Fruit fly (Drosophila melanogaster) whole organism, embryonic: ENCODE measurements around the gene UGP.

ENCODE experiments used
- BtbVII ChIP-seq: fragments of 200-800 bp; sonication (Bioruptor generic); optimal IDR thresholded peaks from 3 replicates; lab custom pipeline; 2017; ENCODE audit warnings: missing biosample characterization, mild to moderate bottlenecking, missing genetic modification characterization
- CG10274 ChIP-seq: fragments of 200-800 bp; sonication (Bioruptor generic); optimal IDR thresholded peaks from 3 replicates; lab custom pipeline; 2017; ENCODE audit warnings: missing biosample characterization, mild to moderate bottlenecking, missing genetic modification characterization
- CG11695 ChIP-seq: fragments of 200-800 bp; sonication (Bioruptor generic); IDR thresholded peaks from 3 replicates; pipeline ENCODE4 v1.3.6; 2022; ENCODE audit warnings: missing biosample characterization, missing genetic modification characterization
- CG12219 ChIP-seq: fragments of 200-800 bp; sonication (Bioruptor generic); optimal IDR thresholded peaks from 3 replicates; lab custom pipeline; 2018; ENCODE audit warnings: missing biosample characterization, mild to moderate bottlenecking, missing genetic modification characterization
- CG12942 ChIP-seq: fragments of 200-800 bp; sonication (Bioruptor generic); optimal IDR thresholded peaks from 3 replicates; lab custom pipeline; 2016; ENCODE audit warnings: missing biosample characterization, missing genetic modification characterization
- CG13287 ChIP-seq: fragments of 200-800 bp; sonication (Bioruptor generic); IDR thresholded peaks from 2 replicates; pipeline ENCODE4 v1.3.6; 2022; ENCODE audit warnings: missing biosample characterization, missing genetic modification characterization; ENCODE audit not compliant: partially characterized antibody
- CG14441 ChIP-seq: fragments of 200-800 bp; sonication (Bioruptor generic); IDR thresholded peaks from 2 replicates; pipeline ENCODE4 v1.3.6; 2022; ENCODE audit warnings: missing biosample characterization, missing genetic modification characterization
- CG15479 ChIP-seq: fragments of 200-800 bp; sonication (Bioruptor generic); optimal IDR thresholded peaks from 3 replicates; lab custom pipeline; 2019; ENCODE audit warnings: missing biosample characterization, mild to moderate bottlenecking, missing genetic modification characterization, moderate library complexity
- CG17361 ChIP-seq: fragments of 200-800 bp; sonication (Bioruptor generic); IDR thresholded peaks from 3 replicates; pipeline ENCODE4 v1.3.6; 2022; ENCODE audit warnings: missing biosample characterization, missing genetic modification characterization
- CG17568 ChIP-seq: fragments of 200-800 bp; sonication (Bioruptor generic); optimal IDR thresholded peaks from 2 replicates; lab custom pipeline; 2018; ENCODE audit warnings: missing biosample characterization, mild to moderate bottlenecking, missing genetic modification characterization, moderate library complexity
- CG1792 ChIP-seq: fragments of 200-800 bp; sonication (Bioruptor generic); optimal IDR thresholded peaks from 2 replicates; lab custom pipeline; 2016; ENCODE audit warnings: missing biosample characterization, missing genetic modification characterization
- CG18476 ChIP-seq: fragments of 200-800 bp; sonication (Bioruptor generic); optimal IDR thresholded peaks from 2 replicates; lab custom pipeline; 2016; ENCODE audit warnings: missing biosample characterization, mild to moderate bottlenecking, missing genetic modification characterization
- CG18619 ChIP-seq: fragments of 200-800 bp; sonication (Bioruptor generic); optimal IDR thresholded peaks from 3 replicates; lab custom pipeline; 2017; ENCODE audit warnings: missing biosample characterization, mild to moderate bottlenecking, missing genetic modification characterization
- CG2116 ChIP-seq: fragments of 200-800 bp; sonication (Bioruptor generic); optimal IDR thresholded peaks from 3 replicates; lab custom pipeline; 2018; ENCODE audit warnings: missing biosample characterization, mild to moderate bottlenecking, missing genetic modification characterization
- CG31224 ChIP-seq: fragments of 200-800 bp; sonication (Bioruptor generic); IDR thresholded peaks from 2 replicates; pipeline ENCODE4 v1.3.6; 2022; ENCODE audit warnings: missing biosample characterization, missing genetic modification characterization
- CG31365 ChIP-seq: fragments of 200-800 bp; sonication (Bioruptor generic); optimal IDR thresholded peaks from 2 replicates; lab custom pipeline; 2018; ENCODE audit warnings: missing biosample characterization, mild to moderate bottlenecking, missing genetic modification characterization
- CG32772 ChIP-seq: fragments of 200-800 bp; sonication (Bioruptor generic); IDR thresholded peaks from 2 replicates; pipeline ENCODE4 v1.3.6; 2022; ENCODE audit warnings: missing biosample characterization, missing genetic modification characterization
- CG33557 ChIP-seq: fragments of 200-800 bp; sonication (Bioruptor generic); optimal IDR thresholded peaks from 2 replicates; lab custom pipeline; 2019; ENCODE audit warnings: missing biosample characterization, mild to moderate bottlenecking, missing genetic modification characterization, moderate library complexity
- CG3995 ChIP-seq: fragments of 200-800 bp; sonication (Bioruptor generic); optimal IDR thresholded peaks from 3 replicates; lab custom pipeline; 2016; ENCODE audit warnings: missing biosample characterization, missing genetic modification characterization
- CG4424 ChIP-seq: fragments of 200-800 bp; sonication (Bioruptor generic); optimal IDR thresholded peaks from 3 replicates; lab custom pipeline; 2016; ENCODE audit warnings: missing biosample characterization, missing genetic modification characterization
- CG4707 ChIP-seq: fragments of 200-800 bp; sonication (Bioruptor generic); optimal IDR thresholded peaks from 2 replicates; lab custom pipeline; 2018; ENCODE audit warnings: missing biosample characterization, mild to moderate bottlenecking, missing genetic modification characterization, moderate library complexity
- CG4820 ChIP-seq: fragments of 200-800 bp; sonication (Bioruptor generic); optimal IDR thresholded peaks from 3 replicates; lab custom pipeline; 2016; ENCODE audit warnings: missing biosample characterization, missing genetic modification characterization
- CG5180 ChIP-seq: fragments of 200-800 bp; sonication (Bioruptor generic); optimal IDR thresholded peaks from 3 replicates; lab custom pipeline; 2017; ENCODE audit warnings: missing biosample characterization, missing genetic modification characterization, mild to moderate bottlenecking, moderate library complexity, missing genetic modification reagents
- CG6175 ChIP-seq: fragments of 200-800 bp; sonication (Bioruptor generic); IDR thresholded peaks from 3 replicates; pipeline ENCODE4 v1.3.6; 2022; ENCODE audit warnings: missing biosample characterization, missing genetic modification characterization
- CG7987 ChIP-seq: fragments of 200-800 bp; sonication (Bioruptor generic); optimal IDR thresholded peaks from 2 replicates; lab custom pipeline; 2018; ENCODE audit warnings: missing biosample characterization, mild to moderate bottlenecking, missing genetic modification characterization, moderate library complexity
- CG8388 ChIP-seq: fragments of 200-800 bp; sonication (Bioruptor generic); optimal IDR thresholded peaks from 2 replicates; lab custom pipeline; 2019; ENCODE audit warnings: missing biosample characterization, mild to moderate bottlenecking, missing genetic modification characterization, moderate library complexity
- CG9876 ChIP-seq: fragments of 200-800 bp; sonication (Bioruptor generic); optimal IDR thresholded peaks from 2 replicates; lab custom pipeline; 2016; ENCODE audit warnings: missing biosample characterization, missing genetic modification characterization
- Doc3 ChIP-seq: fragments of 200-800 bp; sonication (Bioruptor generic); IDR thresholded peaks from 3 replicates; pipeline ENCODE4 v1.3.6; 2022; ENCODE audit warnings: missing biosample characterization, missing genetic modification characterization; ENCODE audit not compliant: partially characterized antibody
- E2f1 ChIP-seq: fragments of 200-800 bp; sonication (Bioruptor generic); IDR thresholded peaks from 2 replicates; pipeline ENCODE4 v1.3.6; 2022; ENCODE audit warnings: missing biosample characterization, missing genetic modification characterization
- HLH4C ChIP-seq: fragments of 200-800 bp; sonication (Bioruptor generic); IDR thresholded peaks from 3 replicates; pipeline ENCODE4 v1.3.6; 2022; ENCODE audit warnings: missing biosample characterization, missing genetic modification characterization; ENCODE audit not compliant: partially characterized antibody
- Kr ChIP-seq: fragments of 200-800 bp; sonication (Bioruptor generic); optimal IDR thresholded peaks from 2 replicates; lab custom pipeline; 2017; ENCODE audit warnings: missing biosample characterization, mild to moderate bottlenecking, missing genetic modification characterization
- Med ChIP-seq: fragments of 200-800 bp; sonication (Bioruptor generic); peaks from one replicate; lab custom pipeline; 2016; ENCODE audit warnings: missing biosample characterization, missing genetic modification characterization, mild to moderate bottlenecking, inconsistent platforms, moderate library complexity
- Mrtf ChIP-seq: fragments of 200-800 bp; sonication (Bioruptor generic); IDR thresholded peaks from 3 replicates; pipeline ENCODE4 v1.3.6; 2022; ENCODE audit warnings: missing biosample characterization, missing genetic modification characterization
- Poxn ChIP-seq: fragments of 200-800 bp; sonication (Bioruptor generic); IDR thresholded peaks from 2 replicates; pipeline ENCODE4 v1.3.6; 2022; ENCODE audit warnings: missing biosample characterization, missing genetic modification characterization
- Six4 ChIP-seq: fragments of 200-800 bp; sonication (Bioruptor generic); optimal IDR thresholded peaks from 2 replicates; lab custom pipeline; 2016; ENCODE audit warnings: missing biosample characterization, missing genetic modification characterization
- Tbp ChIP-seq: fragments of >200 bp; optimal IDR thresholded peaks from 2 replicates; lab custom pipeline; 2018; ENCODE audit warnings: missing biosample characterization, missing genetic modification characterization
- br ChIP-seq: fragments of >200 bp; optimal IDR thresholded peaks from 2 replicates; lab custom pipeline; 2017
- ci ChIP-seq: fragments of 200-800 bp; sonication (Bioruptor generic); IDR thresholded peaks from 3 replicates; pipeline ENCODE4 v1.3.6; 2022; ENCODE audit warnings: missing biosample characterization, missing genetic modification characterization
- ems ChIP-seq: fragments of 200-800 bp; sonication (Bioruptor generic); optimal IDR thresholded peaks from 3 replicates; lab custom pipeline; 2016; ENCODE audit warnings: missing biosample characterization, missing genetic modification characterization
- esg ChIP-seq: fragments of 200-800 bp; sonication (Bioruptor generic); conservative IDR thresholded peaks from 2 replicates; pipeline ENCODE4 v1.3.6; 2022; ENCODE audit warnings: missing biosample characterization, missing genetic modification characterization
- fd3F ChIP-seq: fragments of 200-800 bp; sonication (Bioruptor generic); optimal IDR thresholded peaks from 2 replicates; lab custom pipeline; 2018; ENCODE audit warnings: missing biosample characterization, mild to moderate bottlenecking, missing genetic modification characterization, moderate library complexity
- gce ChIP-seq: fragments of 200-800 bp; sonication (Bioruptor generic); IDR thresholded peaks from 3 replicates; pipeline ENCODE4 v1.3.6; 2022; ENCODE audit warnings: missing biosample characterization, missing genetic modification characterization
- gem ChIP-seq: fragments of 200-800 bp; sonication (Bioruptor generic); optimal IDR thresholded peaks from 2 replicates; lab custom pipeline; 2019; ENCODE audit warnings: missing biosample characterization, mild to moderate bottlenecking, missing genetic modification characterization, moderate library complexity
- gsb-n ChIP-seq: fragments of 200-800 bp; sonication (Bioruptor generic); optimal IDR thresholded peaks from 3 replicates; lab custom pipeline; 2018; ENCODE audit warnings: missing biosample characterization, mild to moderate bottlenecking, missing genetic modification characterization
- jumu ChIP-seq: fragments of 200-800 bp; sonication (Bioruptor generic); optimal IDR thresholded peaks from 3 replicates; lab custom pipeline; 2016; ENCODE audit warnings: missing biosample characterization, missing genetic modification characterization
- mam ChIP-seq: fragments of 200-800 bp; sonication (Bioruptor generic); optimal IDR thresholded peaks from 3 replicates; lab custom pipeline; 2016; ENCODE audit warnings: missing biosample characterization, missing genetic modification characterization
- mirr ChIP-seq: fragments of 200-800 bp; sonication (Bioruptor generic); optimal IDR thresholded peaks from 3 replicates; lab custom pipeline; 2018; ENCODE audit warnings: missing biosample characterization, mild to moderate bottlenecking, missing genetic modification characterization
- p53 ChIP-seq: fragments of 200-800 bp; sonication (Bioruptor generic); optimal IDR thresholded peaks from 2 replicates; lab custom pipeline; 2016; ENCODE audit warnings: missing biosample characterization, missing genetic modification characterization
- phol ChIP-seq: fragments of 200-800 bp; sonication (Bioruptor generic); optimal IDR thresholded peaks from 3 replicates; lab custom pipeline; 2018; ENCODE audit warnings: missing biosample characterization, mild to moderate bottlenecking, missing genetic modification characterization, moderate library complexity
- z ChIP-seq: fragments of 200-800 bp; sonication (Bioruptor generic); IDR thresholded peaks from 3 replicates; pipeline ENCODE4 v1.3.6; 2022; ENCODE audit warnings: missing biosample characterization, missing genetic modification characterization
- zfh1 ChIP-seq: fragments of 200-800 bp; sonication (Bioruptor generic); IDR thresholded peaks from 3 replicates; pipeline ENCODE4 v1.3.6; 2022; ENCODE audit warnings: missing biosample characterization, missing genetic modification characterization

Gene UGP

DNA sequence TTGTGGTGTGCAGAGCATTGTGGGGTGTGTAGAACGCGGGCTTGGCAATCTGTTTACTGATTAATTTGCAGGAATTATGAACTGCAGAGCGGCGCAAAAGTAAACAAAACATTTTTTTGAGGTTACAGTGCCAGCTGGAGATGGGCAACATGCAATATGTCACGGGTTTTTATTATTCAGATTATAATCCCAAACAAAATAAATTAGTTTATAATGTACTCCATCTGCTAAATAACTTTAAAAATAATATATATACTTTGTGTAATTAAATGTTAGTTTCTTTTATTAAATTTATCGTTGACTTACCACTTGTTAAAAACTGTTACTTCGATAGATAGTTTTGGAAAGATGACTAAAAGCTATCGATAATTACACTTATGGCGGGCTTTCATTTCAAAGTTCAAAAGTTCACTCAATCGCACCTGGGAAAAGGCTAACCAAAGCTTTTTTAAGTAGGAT is 12.2 kb upstream of the UGP start, which contains the start of gene Fdx1 (continued):
- TF ChIP-seq CG12219 (GFP tag; lab: Kevin White, UChicago) = no peak
- TF ChIP-seq Kr (GFP tag; lab: Kevin White, UChicago) = no peak
- no peak for TF ChIP-seq CG31365 (tag; lab: Kevin White, UChicago)
- TF ChIP-seq Med (GFP tag; lab: Kevin White, UChicago) = peak; percentile 66
- TF ChIP-seq esg (GFP tag; lab: Robert Waterston, UW) = peak; percentile 21; the same call in 1 of the 2 replicates
- TF ChIP-seq CG18619 (GFP tag; lab: Kevin White, UChicago) = no peak
- no peak for TF ChIP-seq zfh1
- no peak for TF ChIP-seq Mrtf (GFP tag; lab: Robert Waterston, UW)
- TF ChIP-seq CG4424 (GFP tag; lab: Kevin White, UChicago) = peak; percentile 19
- TF ChIP-seq CG9876 (GFP tag; lab: Kevin White, UChicago) = no peak
- no peak for TF ChIP-seq mirr
- no peak for TF ChIP-seq p53 (GFP tag; lab: Kevin White, UChicago)
- TF ChIP-seq gce (GFP tag; lab: Robert Waterston, UW) = 0 out of 3 replicates have a peak, but pooled peaks have one; percentile 51
- TF ChIP-seq CG3995 (GFP tag; lab: Kevin White, UChicago) = peak; percentile 97
- TF ChIP-seq BtbVII = peak; percentile 26
- 0 out of 3 replicates have a peak, but pooled peaks have one; percentile 48 for TF ChIP-seq CG17361 (GFP tag; lab: Robert Waterston, UW)
- no peak for TF ChIP-seq CG17568
- TF ChIP-seq CG14441 (GFP tag; lab: Robert Waterston, UW) = 0 out of 2 replicates have a peak, but pooled peaks have one; percentile 29
- peak; percentile 91 for TF ChIP-seq CG2116 (GFP tag; lab: Kevin White, UChicago)
- TF ChIP-seq CG8388 (GFP tag; lab: Kevin White, UChicago) = peak; percentile 40
- peak; percentile 64 for TF ChIP-seq Doc3 (GFP tag; lab: Robert Waterston, UW)
- TF ChIP-seq CG11695 (GFP tag; lab: Robert Waterston, UW) = 0 out of 3 replicates have a peak, but pooled peaks have one; percentile 22
- TF ChIP-seq fd3F (GFP tag; lab: Kevin White, UChicago) = peak; percentile 16
- no peak for TF ChIP-seq jumu
- no peak for TF ChIP-seq CG31224 (GFP tag; lab: Robert Waterston, UW)
- TF ChIP-seq CG4707 = no peak
- TF ChIP-seq E2f1 (GFP tag; lab: Robert Waterston, UW) = 0 out of 2 replicates have a peak, but pooled peaks have one; percentile 22
- TF ChIP-seq Six4 (GFP tag; lab: Kevin White, UChicago) = peak; percentile 11
- TF ChIP-seq br (lab: Kevin White, UChicago) = no peak
- TF ChIP-seq gem (tag; lab: Kevin White, UChicago) = peak; percentile 67
- TF ChIP-seq CG4820 = peak; percentile 34
- TF ChIP-seq Tbp (GFP tag; lab: Kevin White, UChicago) = no peak
- no peak for TF ChIP-seq CG6175 (GFP tag; lab: Robert Waterston, UW)
- peak; percentile 31; the same call in 1 of the 3 replicates for TF ChIP-seq ci (GFP tag; lab: Robert Waterston, UW)
- TF ChIP-seq gsb-n (tag; lab: Kevin White, UChicago) = peak; percentile 19
- TF ChIP-seq HLH4C (GFP tag; lab: Robert Waterston, UW) = peak; percentile 73
- no peak for TF ChIP-seq CG12942 (GFP tag; lab: Kevin White, UChicago)
- peak; percentile 36 for TF ChIP-seq phol (tag; lab: Kevin White, UChicago)
- no peak; the same call in 1 of the 2 replicates for TF ChIP-seq CG32772 (GFP tag; lab: Robert Waterston, UW)
- TF ChIP-seq Poxn (GFP tag; lab: Robert Waterston, UW) = no peak
- no peak for TF ChIP-seq CG7987 (GFP tag; lab: Kevin White, UChicago)
- no peak for TF ChIP-seq CG10274 (GFP tag; lab: Kevin White, UChicago)
- TF ChIP-seq z (GFP tag; lab: Robert Waterston, UW) = no peak
- TF ChIP-seq CG1792 = no peak
- TF ChIP-seq CG5180 (GFP tag; lab: Kevin White, UChicago) = no peak
- peak; percentile 25 for TF ChIP-seq mam
- TF ChIP-seq CG33557 (GFP tag; lab: Kevin White, UChicago) = peak; percentile 20
- no peak for TF ChIP-seq ems (GFP tag; lab: Kevin White, UChicago)
- TF ChIP-seq CG13287 (GFP tag; lab: Robert Waterston, UW) = peak; percentile 81
- TF ChIP-seq CG15479 = no peak
- TF ChIP-seq CG18476 (GFP tag; lab: Kevin White, UChicago) = peak; percentile 30
